Worm (Caenorhabditis elegans) whole organism, L4 larva: ENCODE data around the gene K07H8.2.

ENCODE experiments used
- D1046.2 ChIP-seq: fragments of 200-800 bp; sonication (Bioruptor generic); IDR thresholded peaks from 2 replicates; pipeline ENCODE4 v1.3.6; 2022; ENCODE audit warnings: missing genetic modification characterization, missing compliant biosample characterization
- F10B5.3 ChIP-seq: sonication (generic microtip); optimal IDR thresholded peaks from 2 replicates; lab custom pipeline; 2016; ENCODE audit warnings: mild to moderate bottlenecking, missing genetic modification characterization, missing compliant biosample characterization
- F26F4.8 ChIP-seq: fragments of 200-800 bp; sonication (Bioruptor generic); conservative IDR thresholded peaks from 2 replicates; pipeline ENCODE4 v1.3.6; 2022; ENCODE audit warnings: missing genetic modification characterization, missing compliant biosample characterization
- F37D6.2 ChIP-seq: sonication (generic microtip); optimal IDR thresholded peaks from 2 replicates; lab custom pipeline; 2016; ENCODE audit warnings: mild to moderate bottlenecking, missing genetic modification characterization, missing compliant biosample characterization
- Y5F2A.4 ChIP-seq: fragments of 200-800 bp; sonication (Bioruptor generic); optimal IDR thresholded peaks from 2 replicates; lab custom pipeline; 2018; ENCODE audit warnings: mild to moderate bottlenecking, missing genetic modification characterization, missing compliant biosample characterization
- ZK337.2 ChIP-seq: fragments of 200-800 bp; sonication (Bioruptor generic); IDR thresholded peaks from 2 replicates; pipeline ENCODE4 v1.3.6; 2022; ENCODE audit warnings: missing genetic modification reagents, missing genetic modification characterization, missing compliant biosample characterization
- arid-1 ChIP-seq: fragments of 200-800 bp; sonication (Bioruptor generic); conservative IDR thresholded peaks from 2 replicates; pipeline ENCODE4 v1.3.6; 2022; ENCODE audit warnings: missing genetic modification reagents, missing genetic modification characterization, missing compliant biosample characterization
- ceh-20 ChIP-seq: fragments of 200-800 bp; sonication (Bioruptor generic); IDR thresholded peaks from 2 replicates; pipeline ENCODE4 v1.3.6; 2022; ENCODE audit warnings: missing genetic modification reagents, missing genetic modification characterization, missing compliant biosample characterization
- ceh-32 ChIP-seq: sonication (generic microtip); optimal IDR thresholded peaks from 2 replicates; lab custom pipeline; 2016; ENCODE audit warnings: mild to moderate bottlenecking, missing genetic modification characterization, missing compliant biosample characterization; ENCODE audit not compliant: poor library complexity
- ceh-44 ChIP-seq: fragments of 200-800 bp; sonication (Bioruptor generic); IDR thresholded peaks from 2 replicates; pipeline ENCODE4 v1.3.6; 2022; ENCODE audit warnings: missing genetic modification reagents, missing genetic modification characterization, missing compliant biosample characterization
- ceh-62 ChIP-seq: sonication (generic microtip); optimal IDR thresholded peaks from 2 replicates; lab custom pipeline; 2017; ENCODE audit warnings: missing biosample characterization, missing genetic modification characterization
- cey-2 ChIP-seq: sonication (generic microtip); optimal IDR thresholded peaks from 3 replicates; lab custom pipeline; 2017; ENCODE audit warnings: missing genetic modification characterization, mild to moderate bottlenecking, missing compliant biosample characterization, antibody characterized with exemption, borderline replicate concordance; ENCODE audit not compliant: insufficient read depth
- ctbp-1 ChIP-seq: fragments of 200-800 bp; sonication (Bioruptor generic); IDR thresholded peaks from 2 replicates; pipeline ENCODE4 v1.3.6; 2022; ENCODE audit warnings: missing genetic modification reagents, missing genetic modification characterization, missing compliant biosample characterization
- daf-16 ChIP-seq, 3 experiments: sonication (generic microtip); optimal IDR thresholded peaks; 2 replicates each; lab custom pipeline; 2016 to 2017; ENCODE audit warnings: missing genetic modification characterization in 3 of 3, missing genetic modification reagents in 3 of 3, mild to moderate bottlenecking in 2 of 3, missing compliant biosample characterization in 2 of 3, missing biosample characterization in 1 of 3, moderate library complexity in 1 of 3
- daf-19 ChIP-seq: fragments of 200-800 bp; sonication (Bioruptor generic); conservative IDR thresholded peaks from 2 replicates; pipeline ENCODE4 v1.3.6; 2022; ENCODE audit warnings: missing genetic modification characterization, missing compliant biosample characterization
- dmd-8 ChIP-seq: fragments of 200-800 bp; sonication (Bioruptor generic); IDR thresholded peaks from 2 replicates; pipeline ENCODE4 v1.3.6; 2022; ENCODE audit warnings: missing genetic modification characterization, missing compliant biosample characterization
- dpl-1 ChIP-seq: fragments of 150-350 bp; optimal IDR thresholded peaks from 2 replicates; lab custom pipeline; 2014; ENCODE audit warnings: missing biosample characterization, missing genetic modification reagents, missing genetic modification characterization
- dve-1 ChIP-seq: sonication (generic microtip); optimal IDR thresholded peaks from 2 replicates; lab custom pipeline; 2017; ENCODE audit warnings: antibody characterized with exemption, mild to moderate bottlenecking, missing genetic modification characterization, missing compliant biosample characterization; ENCODE audit not compliant: insufficient read depth
- egl-43 ChIP-seq: fragments of 200-800 bp; sonication (Bioruptor generic); IDR thresholded peaks from 2 replicates; pipeline ENCODE4 v1.3.6; 2022; ENCODE audit warnings: missing genetic modification reagents, missing genetic modification characterization, missing compliant biosample characterization
- fkh-10 ChIP-seq: fragments of 150-350 bp; optimal IDR thresholded peaks from 2 replicates; lab custom pipeline; 2014; ENCODE audit warnings: missing biosample characterization, missing genetic modification reagents, missing genetic modification characterization
- gei-8 ChIP-seq: fragments of 200-800 bp; sonication (Bioruptor generic); optimal IDR thresholded peaks from 2 replicates; lab custom pipeline; 2018; ENCODE audit warnings: mild to moderate bottlenecking, missing genetic modification characterization, missing compliant biosample characterization
- hlh-30 ChIP-seq: sonication (generic microtip); optimal IDR thresholded peaks from 2 replicates; lab custom pipeline; 2017; ENCODE audit warnings: antibody characterized with exemption, mild to moderate bottlenecking, missing genetic modification characterization, missing compliant biosample characterization; ENCODE audit not compliant: insufficient read depth
- lim-7 ChIP-seq: fragments of 200-800 bp; sonication (Bioruptor generic); IDR thresholded peaks from 2 replicates; pipeline ENCODE4 v1.3.6; 2022; ENCODE audit warnings: missing genetic modification characterization, missing compliant biosample characterization
- lin-1 ChIP-seq: fragments of 200-800 bp; sonication (Bioruptor generic); IDR thresholded peaks from 2 replicates; pipeline ENCODE4 v1.3.6; 2022; ENCODE audit warnings: missing genetic modification reagents, missing genetic modification characterization, missing compliant biosample characterization
- lin-13 ChIP-seq: fragments of 150-350 bp; optimal IDR thresholded peaks from 2 replicates; lab custom pipeline; 2014; ENCODE audit warnings: missing biosample characterization, missing genetic modification reagents, missing genetic modification characterization
- lin-38 ChIP-seq: fragments of 200-800 bp; sonication (Bioruptor generic); IDR thresholded peaks from 2 replicates; pipeline ENCODE4 v1.3.6; 2022; ENCODE audit warnings: missing genetic modification reagents, missing genetic modification characterization, missing compliant biosample characterization
- lir-3 ChIP-seq: sonication (generic microtip); optimal IDR thresholded peaks from 2 replicates; lab custom pipeline; 2016; ENCODE audit warnings: mild to moderate bottlenecking, missing genetic modification characterization, missing compliant biosample characterization
- madf-5 ChIP-seq, 2 experiments: fragments of 200-800 bp; sonication (Bioruptor generic); IDR thresholded peaks; 2 replicates each; pipeline ENCODE4 v1.3.6; 2022; ENCODE audit warnings: missing compliant biosample characterization in 2 of 2, missing genetic modification characterization in 2 of 2
- mes-2 ChIP-seq: sonication (generic microtip); optimal IDR thresholded peaks from 2 replicates; lab custom pipeline; 2016; ENCODE audit warnings: missing genotype, mild to moderate bottlenecking, missing genetic modification characterization, missing compliant biosample characterization; ENCODE audit not compliant: poor library complexity, severe bottlenecking
- mxl-2 ChIP-seq: fragments of 200-800 bp; sonication (Bioruptor generic); conservative IDR thresholded peaks from 2 replicates; pipeline ENCODE4 v1.3.6; 2022; ENCODE audit warnings: missing genetic modification reagents, missing genetic modification characterization, missing compliant biosample characterization
- nhr-10 ChIP-seq: fragments of 150-350 bp; optimal IDR thresholded peaks from 2 replicates; lab custom pipeline; 2014; ENCODE audit warnings: missing biosample characterization, missing genetic modification characterization
- nhr-111 ChIP-seq: fragments of 200-800 bp; sonication (Bioruptor generic); optimal IDR thresholded peaks from 2 replicates; lab custom pipeline; 2018; ENCODE audit warnings: mild to moderate bottlenecking, missing genetic modification characterization, missing compliant biosample characterization
- nhr-25 ChIP-seq: sonication (generic microtip); optimal IDR thresholded peaks from 2 replicates; lab custom pipeline; 2017; ENCODE audit warnings: missing genetic modification characterization, mild to moderate bottlenecking, missing compliant biosample characterization, antibody characterized with exemption, moderate library complexity, borderline replicate concordance; ENCODE audit not compliant: insufficient read depth
- nhr-42 ChIP-seq: fragments of 200-800 bp; sonication (Bioruptor generic); IDR thresholded peaks from 2 replicates; pipeline ENCODE4 v1.3.6; 2022; ENCODE audit warnings: missing genetic modification characterization, missing compliant biosample characterization
- nhr-48 ChIP-seq: sonication (generic microtip); optimal IDR thresholded peaks from 2 replicates; lab custom pipeline; 2016; ENCODE audit warnings: mild to moderate bottlenecking, missing genetic modification characterization, missing compliant biosample characterization
- pqm-1 ChIP-seq: sonication (generic microtip); optimal IDR thresholded peaks from 2 replicates; lab custom pipeline; 2017; ENCODE audit warnings: missing biosample characterization, missing genetic modification characterization
- saeg-2 ChIP-seq: fragments of 200-800 bp; sonication (Bioruptor generic); IDR thresholded peaks from 2 replicates; pipeline ENCODE4 v1.3.6; 2022; ENCODE audit warnings: missing genetic modification reagents, missing genetic modification characterization, missing compliant biosample characterization
- sdz-12 ChIP-seq: fragments of 200-800 bp; sonication (Bioruptor generic); optimal IDR thresholded peaks from 2 replicates; lab custom pipeline; 2018; ENCODE audit warnings: mild to moderate bottlenecking, missing genetic modification characterization, missing compliant biosample characterization
- set-16 ChIP-seq: fragments of 200-800 bp; sonication (Bioruptor generic); IDR thresholded peaks from 2 replicates; pipeline ENCODE4 v1.3.6; 2022; ENCODE audit warnings: missing genetic modification reagents, missing genetic modification characterization, missing compliant biosample characterization
- skn-1 ChIP-seq: fragments of 150-350 bp; optimal IDR thresholded peaks from 2 replicates; lab custom pipeline; 2014; ENCODE audit warnings: missing biosample characterization, missing genetic modification characterization
- snpc-1.2 ChIP-seq: fragments of 200-800 bp; sonication (Bioruptor generic); IDR thresholded peaks from 2 replicates; pipeline ENCODE4 v1.3.6; 2022; ENCODE audit warnings: missing genetic modification reagents, missing genetic modification characterization, missing compliant biosample characterization
- spr-3 ChIP-seq: fragments of 200-800 bp; sonication (Bioruptor generic); optimal IDR thresholded peaks from 2 replicates; lab custom pipeline; 2018; ENCODE audit warnings: mild to moderate bottlenecking, missing genetic modification characterization, missing compliant biosample characterization
- tra-1 ChIP-seq: fragments of 200-800 bp; sonication (Bioruptor generic); IDR thresholded peaks from 2 replicates; pipeline ENCODE4 v1.3.6; 2022; ENCODE audit warnings: missing genetic modification reagents, missing genetic modification characterization, missing compliant biosample characterization
- zfp-3 ChIP-seq: fragments of 200-800 bp; sonication (Bioruptor generic); conservative IDR thresholded peaks from 2 replicates; pipeline ENCODE4 v1.3.6; 2022; ENCODE audit warnings: missing genetic modification reagents, missing genetic modification characterization, missing compliant biosample characterization
- zip-11 ChIP-seq: fragments of 200-800 bp; sonication (Bioruptor generic); IDR thresholded peaks from 2 replicates; pipeline ENCODE4 v1.3.6; 2022; ENCODE audit warnings: missing genetic modification characterization, missing compliant biosample characterization

The K07H8.2 gene

ce11 chrIV:8259904-8260303 is 31.4 kb upstream of the K07H8.2 start, which contains the start of gene K07H8.7:
Gene K07H8.7, minus strand, starts transcription at chrIV:8260004.
- TF ChIP-seq ctbp-1 (GFP tag; lab: Robert Waterston, UW) = no peak

ce11 chrIV:8260848-8261638 is 30.3 kb upstream of the K07H8.2 start, which contains the start of gene vit-6:
Gene vit-6, plus strand, starts transcription at chrIV:8261157.
- TF ChIP-seq zfp-3 (GFP tag; lab: Robert Waterston, UW) (peak; percentile 73), nhr-10 (tag; lab: Kevin White, UChicago) (no peak), daf-16 (GFP tag; optimal IDR thresholded peaks at IDR 0.05; lab: Kevin White, UChicago) (peak in 1 of 2 experiments; percentile 11), daf-16 (tag; optimal IDR thresholded peaks at IDR 0.05; lab: Kevin White, UChicago) (no peak), ceh-32 (tag; lab: Kevin White, UChicago) (no peak), arid-1 (no peak), nhr-25 (tag; lab: Kevin White, UChicago) (no peak), hlh-30 (tag; lab: Kevin White, UChicago) (no peak), pqm-1 (tag; lab: Kevin White, UChicago) (no peak), nhr-111 (GFP tag; lab: Kevin White, UChicago) (no peak), gei-8 (GFP tag; lab: Kevin White, UChicago) (no peak), lim-7 (GFP tag; lab: Robert Waterston, UW) (no peak), snpc-1.2 (GFP tag; lab: Robert Waterston, UW) (no peak), ceh-20 (GFP tag; lab: Robert Waterston, UW) (no peak), lir-3 (tag; lab: Kevin White, UChicago) (no peak), madf-5 (GFP tag; IDR thresholded peaks at IDR 0.05; lab: Robert Waterston, UW) (no peak), F37D6.2 (no peak), skn-1 (no peak), zip-11 (GFP tag; lab: Robert Waterston, UW) (no peak), dve-1 (tag; lab: Kevin White, UChicago) (peak; percentile 15), mes-2 (tag; lab: Kevin White, UChicago) (no peak), Y5F2A.4 (GFP tag; lab: Kevin White, UChicago) (no peak), D1046.2 (GFP tag; lab: Robert Waterston, UW) (no peak; the same call in 1 of the 2 replicates), ceh-44 (GFP tag; lab: Robert Waterston, UW) (no peak), nhr-48 (tag; lab: Kevin White, UChicago) (peak; percentile 69), sdz-12 (GFP tag; lab: Kevin White, UChicago) (no peak), ctbp-1 (GFP tag; lab: Robert Waterston, UW) (0 out of 2 replicates have a peak, but pooled peaks have one; percentile 14), fkh-10 (GFP tag; lab: Kevin White, UChicago) (no peak), spr-3 (GFP tag; lab: Kevin White, UChicago) (no peak), dmd-8 (0 out of 2 replicates have a peak, but pooled peaks have one; percentile 10), saeg-2 (GFP tag; lab: Robert Waterston, UW) (no peak), set-16 (GFP tag; lab: Robert Waterston, UW) (peak; percentile 69), tra-1 (GFP tag; lab: Robert Waterston, UW) (peak; percentile 62; the same call in 1 of the 2 replicates), dpl-1 (GFP tag; lab: Kevin White, UChicago) (no peak), nhr-42 (GFP tag; lab: Robert Waterston, UW) (no peak), mxl-2 (0 out of 2 replicates have a peak, but pooled peaks have one; percentile 17), F10B5.3 (no peak), daf-19 (GFP tag; lab: Robert Waterston, UW) (no peak), lin-38 (GFP tag; lab: Robert Waterston, UW) (peak; percentile 47), ZK337.2 (GFP tag; lab: Robert Waterston, UW) (no peak), ceh-62 (no peak), lin-1 (GFP tag; lab: Robert Waterston, UW) (no peak), lin-13 (no peak), egl-43 (GFP tag; lab: Robert Waterston, UW) (peak; percentile 59; the same call in 1 of the 2 replicates), F26F4.8 (GFP tag; lab: Robert Waterston, UW) (no peak), cey-2 (tag; lab: Kevin White, UChicago) (no peak)
